Fruit fly (Drosophila melanogaster): ENCODE data around the gene Med.

Gene Med

dm6 chr3R:31606242-31607143 is 4.4 kb upstream of the Med start (continued):
- TF ChIP-seq seq (GFP tag; IDR thresholded peaks at IDR 0.05): peak; percentile 44; the same call in 1 of the 2 replicates
- TF ChIP-seq CG10366 (GFP tag; IDR thresholded peaks at IDR 0.05): no peak
- TF ChIP-seq Fer1 (GFP tag; optimal IDR thresholded peaks at IDR 0.05): no peak
- no peak for TF ChIP-seq fru (optimal IDR thresholded peaks at IDR 0.05)
- no peak for TF ChIP-seq CG7839 (tag; optimal IDR thresholded peaks at IDR 0.05)
- no peak for TF ChIP-seq CG3726 (GFP tag; IDR thresholded peaks at IDR 0.05)
- TF ChIP-seq Fer2 (tag; optimal IDR thresholded peaks at IDR 0.05): no peak
- no peak for TF ChIP-seq Atf3 (GFP tag; optimal IDR thresholded peaks at IDR 0.05)
- no peak for TF ChIP-seq rib (GFP tag; IDR thresholded peaks at IDR 0.05)
- TF ChIP-seq CG16813 (GFP tag; IDR thresholded peaks at IDR 0.05; ENCODE audit: partially characterized antibody): no peak
- TF ChIP-seq ac (GFP tag; optimal IDR thresholded peaks at IDR 0.05): peak; percentile 57
- no peak for TF ChIP-seq Six4 (GFP tag; optimal IDR thresholded peaks at IDR 0.05)
- no peak for TF ChIP-seq NFAT (GFP tag; IDR thresholded peaks at IDR 0.05)
- TF ChIP-seq cato (GFP tag; optimal IDR thresholded peaks at IDR 0.05; ENCODE audit: borderline replicate concordance): no peak
- TF ChIP-seq Dip2 (GFP tag; IDR thresholded peaks at IDR 0.05): no peak
- no peak for TF ChIP-seq btn (GFP tag; optimal IDR thresholded peaks at IDR 0.05)
- TF ChIP-seq CG7745 (tag; optimal IDR thresholded peaks at IDR 0.05): no peak
- TF ChIP-seq Med (GFP tag): peak; percentile 6
- TF ChIP-seq CG18011 (GFP tag; optimal IDR thresholded peaks at IDR 0.05): no peak
- TF ChIP-seq CG6791 (GFP tag; IDR thresholded peaks at IDR 0.05; ENCODE audit: partially characterized antibody): 0 out of 3 replicates have a peak, but pooled peaks have one; percentile 4
- TF ChIP-seq grau (tag; optimal IDR thresholded peaks at IDR 0.05): no peak
- TF ChIP-seq abd-A (tag; optimal IDR thresholded peaks at IDR 0.05): no peak
- no peak for TF ChIP-seq Neu2 (GFP tag; optimal IDR thresholded peaks at IDR 0.05; ENCODE audit: borderline replicate concordance)
- TF ChIP-seq sens (GFP tag): peak; percentile 40
- no peak for TF ChIP-seq CG1647 (GFP tag; optimal IDR thresholded peaks at IDR 0.05)
- TF ChIP-seq D19A (tag; optimal IDR thresholded peaks at IDR 0.05): peak; percentile 13
- no peak for TF ChIP-seq yki (optimal IDR thresholded peaks at IDR 0.05)
- TF ChIP-seq run (tag; optimal IDR thresholded peaks at IDR 0.05): no peak
- no peak for TF ChIP-seq crc (GFP tag; optimal IDR thresholded peaks at IDR 0.05)
- no peak for TF ChIP-seq Kr (GFP tag; optimal IDR thresholded peaks at IDR 0.05)
- TF ChIP-seq Aef1 (GFP tag; IDR thresholded peaks at IDR 0.05): no peak
- TF ChIP-seq gro (GFP tag; optimal IDR thresholded peaks at IDR 0.05): no peak
- TF ChIP-seq CG14441 (GFP tag; IDR thresholded peaks at IDR 0.05): no peak
- TF ChIP-seq CG6854 (GFP tag; optimal IDR thresholded peaks at IDR 0.05): no peak
- TF ChIP-seq z (GFP tag; IDR thresholded peaks at IDR 0.05): no peak
- TF ChIP-seq nerfin-1 (tag; optimal IDR thresholded peaks at IDR 0.05): peak; percentile 91
- TF ChIP-seq CG15269 (tag; optimal IDR thresholded peaks at IDR 0.05): no peak
- no peak for TF ChIP-seq CG12769 (tag; optimal IDR thresholded peaks at IDR 0.05)
- no peak for TF ChIP-seq Sox100B (GFP tag; optimal IDR thresholded peaks at IDR 0.05)
- no peak for TF ChIP-seq scrt (GFP tag; optimal IDR thresholded peaks at IDR 0.05)
- TF ChIP-seq CG4424 (GFP tag; optimal IDR thresholded peaks at IDR 0.05): no peak
- TF ChIP-seq Trl (optimal IDR thresholded peaks at IDR 0.05): no peak
- TF ChIP-seq Trl (GFP tag; optimal IDR thresholded peaks at IDR 0.05): no peak
- TF ChIP-seq chm (GFP tag; IDR thresholded peaks at IDR 0.05): peak; percentile 16; the same call in 1 of the 2 replicates
- 0 out of 2 replicates have a peak, but pooled peaks have one; percentile 8 for TF ChIP-seq gt (GFP tag; IDR thresholded peaks at IDR 0.05)
- TF ChIP-seq danr (GFP tag; IDR thresholded peaks at IDR 0.05): no peak
- TF ChIP-seq tin (GFP tag; optimal IDR thresholded peaks at IDR 0.05): no peak
- TF ChIP-seq CG15479 (GFP tag; optimal IDR thresholded peaks at IDR 0.05): peak; percentile 93
- TF ChIP-seq ash1 (GFP tag; optimal IDR thresholded peaks at IDR 0.05): no peak
- no peak for TF ChIP-seq CG13424 (tag; optimal IDR thresholded peaks at IDR 0.05)
- no peak for TF ChIP-seq HmgD (GFP tag; optimal IDR thresholded peaks at IDR 0.05)
